Fruit fly (Drosophila melanogaster): Measurements from ENCODE around the gene CG3225.

DNA sequence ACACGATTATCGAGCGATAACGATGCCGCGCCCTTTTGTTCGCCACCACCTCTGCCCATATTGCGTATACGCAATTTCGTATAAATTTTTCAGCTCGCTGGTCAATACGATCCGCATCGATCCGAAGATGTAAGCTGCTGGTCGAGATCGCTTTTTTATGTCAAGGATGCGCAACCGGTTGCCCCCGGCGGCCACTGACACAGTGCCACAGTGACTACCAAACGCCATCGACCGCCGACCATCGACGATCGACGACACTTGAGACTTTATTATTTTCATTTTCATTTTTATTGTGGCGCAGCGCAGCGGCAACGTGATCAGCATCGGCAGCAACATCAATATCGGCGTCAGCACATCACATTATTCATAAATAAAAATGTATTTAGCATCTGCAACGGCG lies 18.0 kb downstream of the CG3225 start:
- no peak for TF ChIP-seq Mad (GFP tag; optimal IDR thresholded peaks at IDR 0.05)
- TF ChIP-seq sc (optimal IDR thresholded peaks at IDR 0.05), result no peak
- no peak for TF ChIP-seq sc (GFP tag; optimal IDR thresholded peaks at IDR 0.05)
- no peak for TF ChIP-seq Blimp-1 (GFP tag; optimal IDR thresholded peaks at IDR 0.05)
- TF ChIP-seq CG8478 (optimal IDR thresholded peaks at IDR 0.05), result no peak
- TF ChIP-seq CTCF (GFP tag; optimal IDR thresholded peaks at IDR 0.05), result no peak
- no peak for TF ChIP-seq fd102C (GFP tag; optimal IDR thresholded peaks at IDR 0.05)
- TF ChIP-seq crc (GFP tag; optimal IDR thresholded peaks at IDR 0.05), result no peak
- no peak for TF ChIP-seq lov (optimal IDR thresholded peaks at IDR 0.05)
- TF ChIP-seq lov (GFP tag; IDR thresholded peaks at IDR 0.05), result no peak
- no peak for TF ChIP-seq bcd (GFP tag; optimal IDR thresholded peaks at IDR 0.05)

Data from whole organism, embryonic.